Fruit fly (Drosophila melanogaster) whole organism, embryonic: ENCODE data around the gene CG34288.

Experiments
- Atf3 ChIP-seq: fragments of 200-800 bp; sonication (Bioruptor generic); optimal IDR thresholded peaks from 3 replicates; lab custom pipeline; 2016; ENCODE audit warnings: missing biosample characterization, missing genetic modification characterization
- CG10462 ChIP-seq: fragments of 200-800 bp; sonication (Bioruptor generic); optimal IDR thresholded peaks from 2 replicates; lab custom pipeline; 2016; ENCODE audit warnings: missing biosample characterization, missing genetic modification characterization
- CG11247 ChIP-seq: fragments of 200-800 bp; sonication (Bioruptor generic); IDR thresholded peaks from 2 replicates; pipeline ENCODE4 v1.3.6; 2022; ENCODE audit warnings: missing biosample characterization, missing genetic modification characterization
- CG11723 ChIP-seq: fragments of 200-800 bp; sonication (Bioruptor generic); optimal IDR thresholded peaks from 2 replicates; lab custom pipeline; 2017; ENCODE audit warnings: missing biosample characterization, mild to moderate bottlenecking, missing genetic modification characterization
- CG12155 ChIP-seq: fragments of 200-800 bp; sonication (Bioruptor generic); optimal IDR thresholded peaks from 3 replicates; lab custom pipeline; 2016; ENCODE audit warnings: missing biosample characterization, missing genetic modification characterization
- CG12219 ChIP-seq: fragments of 200-800 bp; sonication (Bioruptor generic); optimal IDR thresholded peaks from 3 replicates; lab custom pipeline; 2018; ENCODE audit warnings: missing biosample characterization, mild to moderate bottlenecking, missing genetic modification characterization
- CG12299 ChIP-seq: fragments of 200-800 bp; sonication (Bioruptor generic); optimal IDR thresholded peaks from 2 replicates; lab custom pipeline; 2018; ENCODE audit warnings: missing biosample characterization, mild to moderate bottlenecking, missing genetic modification characterization
- CG12942 ChIP-seq: fragments of 200-800 bp; sonication (Bioruptor generic); optimal IDR thresholded peaks from 3 replicates; lab custom pipeline; 2016; ENCODE audit warnings: missing biosample characterization, missing genetic modification characterization
- CG14050 ChIP-seq: fragments of 200-800 bp; sonication (Bioruptor generic); IDR thresholded peaks from 3 replicates; pipeline ENCODE4 v1.3.6; 2022; ENCODE audit warnings: missing biosample characterization, missing genetic modification characterization
- CG1603 ChIP-seq: fragments of 200-800 bp; sonication (Bioruptor generic); optimal IDR thresholded peaks from 2 replicates; lab custom pipeline; 2019; ENCODE audit warnings: missing biosample characterization, mild to moderate bottlenecking, missing genetic modification characterization, moderate library complexity
- CG16863 ChIP-seq: fragments of 200-800 bp; sonication (Bioruptor generic); optimal IDR thresholded peaks from 3 replicates; lab custom pipeline; 2016; ENCODE audit warnings: missing biosample characterization, missing genetic modification characterization
- CG17186 ChIP-seq: fragments of 200-800 bp; sonication (Bioruptor generic); optimal IDR thresholded peaks from 3 replicates; lab custom pipeline; 2017; ENCODE audit warnings: missing biosample characterization, missing genetic modification reagents, missing genetic modification characterization
- CG17328 ChIP-seq: fragments of 200-800 bp; sonication (Bioruptor generic); IDR thresholded peaks from 2 replicates; pipeline ENCODE4 v1.3.6; 2022; ENCODE audit warnings: missing biosample characterization, missing genetic modification characterization
- CG17359 ChIP-seq: fragments of 200-800 bp; sonication (Bioruptor generic); optimal IDR thresholded peaks from 3 replicates; lab custom pipeline; 2018; ENCODE audit warnings: missing biosample characterization, mild to moderate bottlenecking, missing genetic modification characterization, moderate library complexity
- CG17912 ChIP-seq: fragments of 200-800 bp; sonication (Bioruptor generic); optimal IDR thresholded peaks from 2 replicates; lab custom pipeline; 2018; ENCODE audit warnings: missing biosample characterization, mild to moderate bottlenecking, missing genetic modification characterization
- CG1832 ChIP-seq: fragments of 200-800 bp; sonication (Bioruptor generic); optimal IDR thresholded peaks from 2 replicates; lab custom pipeline; 2017; ENCODE audit warnings: missing biosample characterization, mild to moderate bottlenecking, missing genetic modification characterization, inconsistent platforms
- CG4730 ChIP-seq: fragments of 200-800 bp; sonication (Bioruptor generic); IDR thresholded peaks from 2 replicates; pipeline ENCODE4 v1.3.6; 2022; ENCODE audit warnings: missing biosample characterization, missing genetic modification characterization
- CG4820 ChIP-seq: fragments of 200-800 bp; sonication (Bioruptor generic); optimal IDR thresholded peaks from 3 replicates; lab custom pipeline; 2016; ENCODE audit warnings: missing biosample characterization, missing genetic modification characterization
- CG5245 ChIP-seq: fragments of 200-800 bp; sonication (Bioruptor generic); optimal IDR thresholded peaks from 3 replicates; lab custom pipeline; 2016; ENCODE audit warnings: missing biosample characterization, missing genetic modification characterization
- CG6683 ChIP-seq: fragments of 200-800 bp; sonication (Bioruptor generic); optimal IDR thresholded peaks from 2 replicates; lab custom pipeline; 2017; ENCODE audit warnings: missing biosample characterization, mild to moderate bottlenecking, missing genetic modification characterization, missing genetic modification reagents
- E2f1 ChIP-seq: fragments of 200-800 bp; sonication (Bioruptor generic); IDR thresholded peaks from 2 replicates; pipeline ENCODE4 v1.3.6; 2022; ENCODE audit warnings: missing biosample characterization, missing genetic modification characterization
- ERR ChIP-seq: fragments of 200-800 bp; sonication (Bioruptor generic); optimal IDR thresholded peaks from 2 replicates; lab custom pipeline; 2016; ENCODE audit warnings: missing biosample characterization, missing genetic modification characterization
- MTF-1 ChIP-seq: fragments of 200-800 bp; sonication (Bioruptor generic); optimal IDR thresholded peaks from 2 replicates; lab custom pipeline; 2018; ENCODE audit warnings: missing biosample characterization, mild to moderate bottlenecking, missing genetic modification characterization, borderline replicate concordance
- Oaz ChIP-seq: fragments of 200-800 bp; sonication (Bioruptor generic); IDR thresholded peaks from 2 replicates; pipeline ENCODE4 v1.3.6; 2022; ENCODE audit warnings: missing biosample characterization, missing genetic modification characterization
- Stat92E ChIP-seq, 3 experiments: fragments of >200 bp in 2 of 3; fragments of 200-800 bp in 1 of 3; sonication (Bioruptor generic) in 1 of 3; optimal IDR thresholded peaks; 2 replicates each; lab custom pipeline; 2017 to 2019; ENCODE audit warnings: missing biosample characterization in 3 of 3, missing genetic modification characterization in 3 of 3, mild to moderate bottlenecking in 1 of 3, moderate library complexity in 1 of 3
- YL-1 ChIP-seq: fragments of 200-800 bp; sonication (Bioruptor generic); optimal IDR thresholded peaks from 3 replicates; lab custom pipeline; 2017; ENCODE audit warnings: missing biosample characterization, mild to moderate bottlenecking, missing genetic modification characterization
- aop ChIP-seq: fragments of 200-800 bp; sonication (Bioruptor generic); IDR thresholded peaks from 2 replicates; pipeline ENCODE4 v1.3.6; 2022; ENCODE audit warnings: missing biosample characterization, missing genetic modification characterization
- chif ChIP-seq, 2 experiments: fragments of 200-800 bp; sonication (Bioruptor generic); optimal IDR thresholded peaks; 3 replicates each; lab custom pipeline; 2016; ENCODE audit warnings: missing biosample characterization in 2 of 2, missing genetic modification characterization in 2 of 2
- da ChIP-seq: fragments of 200-800 bp; sonication (Bioruptor generic); optimal IDR thresholded peaks from 2 replicates; lab custom pipeline; 2016; ENCODE audit warnings: missing biosample characterization, missing genetic modification characterization
- dysf ChIP-seq: fragments of 200-800 bp; sonication (Bioruptor generic); IDR thresholded peaks from 3 replicates; pipeline ENCODE4 v1.3.6; 2022; ENCODE audit warnings: missing biosample characterization, missing genetic modification characterization
- en ChIP-seq: fragments of 200-800 bp; sonication (Bioruptor generic); optimal IDR thresholded peaks from 2 replicates; lab custom pipeline; 2016; ENCODE audit warnings: missing biosample characterization, missing genetic modification characterization
- grau ChIP-seq: fragments of 200-800 bp; optimal IDR thresholded peaks from 3 replicates; lab custom pipeline; 2019; ENCODE audit warnings: missing biosample characterization, mild to moderate bottlenecking, missing genetic modification characterization, moderate library complexity
- gsb ChIP-seq: fragments of 200-800 bp; sonication (Bioruptor generic); IDR thresholded peaks from 2 replicates; pipeline ENCODE4 v1.3.6; 2022; ENCODE audit warnings: missing biosample characterization, missing genetic modification characterization
- nau ChIP-seq: fragments of 200-800 bp; sonication (Bioruptor generic); optimal IDR thresholded peaks from 3 replicates; lab custom pipeline; 2017; ENCODE audit warnings: missing biosample characterization, mild to moderate bottlenecking, missing genetic modification characterization, missing genetic modification reagents
- nom ChIP-seq: fragments of 200-800 bp; sonication (Bioruptor generic); optimal IDR thresholded peaks from 2 replicates; lab custom pipeline; 2017; ENCODE audit warnings: missing biosample characterization, missing genetic modification characterization, mild to moderate bottlenecking, moderate library complexity, missing genetic modification reagents
- odd ChIP-seq: fragments of 200-800 bp; sonication (Bioruptor generic); optimal IDR thresholded peaks from 2 replicates; lab custom pipeline; 2017; ENCODE audit warnings: missing biosample characterization, mild to moderate bottlenecking, missing genetic modification characterization
- pb ChIP-seq: fragments of 200-800 bp; sonication (Bioruptor generic); optimal IDR thresholded peaks from 3 replicates; lab custom pipeline; 2016; ENCODE audit warnings: missing biosample characterization, missing genetic modification characterization
- pita ChIP-seq: fragments of 200-800 bp; sonication (Bioruptor generic); optimal IDR thresholded peaks from 2 replicates; lab custom pipeline; 2017; ENCODE audit warnings: missing biosample characterization, mild to moderate bottlenecking, missing genetic modification characterization
- prd ChIP-seq, 3 experiments: fragments of >200 bp in 2 of 3; fragments of 200-800 bp in 1 of 3; sonication (Bioruptor generic) in 1 of 3; optimal IDR thresholded peaks in 2 of 3; IDR thresholded peaks in 1 of 3; 2 replicates in 2 of 3; 3 replicates in 1 of 3; pipeline versions ENCODE4 v1.3.6 to Lab custom; 2017 to 2022; ENCODE audit warnings: missing biosample characterization in 1 of 3, missing genetic modification characterization in 1 of 3
- sna ChIP-seq: fragments of 200-800 bp; sonication (Bioruptor generic); IDR thresholded peaks from 2 replicates; pipeline ENCODE4 v1.3.6; 2022; ENCODE audit warnings: missing biosample characterization, missing genetic modification characterization; ENCODE audit not compliant: partially characterized antibody
- trem ChIP-seq: fragments of 200-800 bp; optimal IDR thresholded peaks from 3 replicates; lab custom pipeline; 2019; ENCODE audit warnings: missing biosample characterization, mild to moderate bottlenecking, missing genetic modification characterization, moderate library complexity
- usp ChIP-seq: fragments of >200 bp; optimal IDR thresholded peaks from 2 replicates; lab custom pipeline; 2017; ENCODE audit warnings: missing biosample characterization, missing genetic modification characterization
- vfl ChIP-seq: fragments of 200-800 bp; sonication (Bioruptor generic); optimal IDR thresholded peaks from 2 replicates; lab custom pipeline; 2016; ENCODE audit warnings: missing biosample characterization, missing genetic modification characterization
- zen ChIP-seq: fragments of 200-800 bp; sonication (Bioruptor generic); optimal IDR thresholded peaks from 3 replicates; lab custom pipeline; 2018; ENCODE audit warnings: missing biosample characterization, mild to moderate bottlenecking, missing genetic modification characterization, moderate library complexity

CG34288 gene

dm6 chr3R:22397068-22397700, 49.9 kb downstream of the CG34288 start (continued):
- TF ChIP-seq CG6683 (GFP tag; lab: Kevin White, UChicago) = no peak
- no peak for TF ChIP-seq YL-1
- no peak for TF ChIP-seq CG1832 (GFP tag; lab: Kevin White, UChicago)
- TF ChIP-seq CG12219 (GFP tag; lab: Kevin White, UChicago) = no peak
- TF ChIP-seq pb (GFP tag; lab: Kevin White, UChicago) = no peak
- no peak for TF ChIP-seq CG4820 (GFP tag; lab: Kevin White, UChicago)
- no peak for TF ChIP-seq CG11723 (GFP tag; lab: Kevin White, UChicago)
- TF ChIP-seq nau = no peak
- no peak for TF ChIP-seq chif (GFP tag; optimal IDR thresholded peaks at IDR 0.05; lab: Kevin White, UChicago)
- peak in 1 of 3 experiments; percentile 73 for TF ChIP-seq Stat92E (GFP tag; optimal IDR thresholded peaks at IDR 0.05; lab: Kevin White, UChicago)
- no peak for TF ChIP-seq CG5245 (GFP tag; lab: Kevin White, UChicago)
- TF ChIP-seq CG11247 = no peak
- TF ChIP-seq prd (optimal IDR thresholded peaks at IDR 0.05; lab: Kevin White, UChicago) = no peak
- TF ChIP-seq prd (GFP tag; IDR thresholded peaks at IDR 0.05; lab: Robert Waterston, UW) = no peak
- TF ChIP-seq CG12942 (GFP tag; lab: Kevin White, UChicago) = no peak
- 0 out of 2 replicates have a peak, but pooled peaks have one; percentile 20 for TF ChIP-seq CG17328 (GFP tag; lab: Robert Waterston, UW)
- no peak for TF ChIP-seq pita (GFP tag; lab: Kevin White, UChicago)
- no peak for TF ChIP-seq CG16863 (GFP tag; lab: Kevin White, UChicago)
- no peak for TF ChIP-seq CG4730 (GFP tag; lab: Robert Waterston, UW)
- TF ChIP-seq nom (GFP tag; lab: Kevin White, UChicago) = no peak
- TF ChIP-seq E2f1 = no peak
- no peak for TF ChIP-seq trem
- no peak for TF ChIP-seq ERR (GFP tag; lab: Kevin White, UChicago)
- TF ChIP-seq gsb (GFP tag; lab: Robert Waterston, UW) = no peak
- TF ChIP-seq usp (GFP tag; lab: Kevin White, UChicago) = no peak
- no peak for TF ChIP-seq CG14050 (GFP tag; lab: Robert Waterston, UW)
- no peak for TF ChIP-seq CG17359 (tag; lab: Kevin White, UChicago)
- no peak for TF ChIP-seq da (GFP tag; lab: Kevin White, UChicago)
- no peak for TF ChIP-seq dysf
- no peak for TF ChIP-seq CG1603 (tag; lab: Kevin White, UChicago)
- TF ChIP-seq MTF-1 (GFP tag; lab: Kevin White, UChicago) = no peak
- TF ChIP-seq sna = peak; percentile 62; the same call in 1 of the 2 replicates
- TF ChIP-seq grau (tag; lab: Kevin White, UChicago) = no peak
- no peak for TF ChIP-seq en (GFP tag; lab: Kevin White, UChicago)
- TF ChIP-seq vfl (GFP tag; lab: Kevin White, UChicago) = no peak
- no peak for TF ChIP-seq Oaz (GFP tag; lab: Robert Waterston, UW)
- TF ChIP-seq CG17912 (GFP tag; lab: Kevin White, UChicago) = no peak
- TF ChIP-seq Atf3 (GFP tag; lab: Kevin White, UChicago) = no peak
- no peak for TF ChIP-seq CG12155
- no peak for TF ChIP-seq zen
- TF ChIP-seq aop = no peak
- no peak for TF ChIP-seq odd (GFP tag; lab: Kevin White, UChicago)
- TF ChIP-seq CG17186 (GFP tag; lab: Kevin White, UChicago) = no peak
- no peak for TF ChIP-seq CG12299 (tag; lab: Kevin White, UChicago)
- no peak for TF ChIP-seq CG10462 (GFP tag; lab: Kevin White, UChicago)
